Fruit fly (Drosophila melanogaster): Measurements from ENCODE around the gene CG44774.

Gene CG44774

DNA sequence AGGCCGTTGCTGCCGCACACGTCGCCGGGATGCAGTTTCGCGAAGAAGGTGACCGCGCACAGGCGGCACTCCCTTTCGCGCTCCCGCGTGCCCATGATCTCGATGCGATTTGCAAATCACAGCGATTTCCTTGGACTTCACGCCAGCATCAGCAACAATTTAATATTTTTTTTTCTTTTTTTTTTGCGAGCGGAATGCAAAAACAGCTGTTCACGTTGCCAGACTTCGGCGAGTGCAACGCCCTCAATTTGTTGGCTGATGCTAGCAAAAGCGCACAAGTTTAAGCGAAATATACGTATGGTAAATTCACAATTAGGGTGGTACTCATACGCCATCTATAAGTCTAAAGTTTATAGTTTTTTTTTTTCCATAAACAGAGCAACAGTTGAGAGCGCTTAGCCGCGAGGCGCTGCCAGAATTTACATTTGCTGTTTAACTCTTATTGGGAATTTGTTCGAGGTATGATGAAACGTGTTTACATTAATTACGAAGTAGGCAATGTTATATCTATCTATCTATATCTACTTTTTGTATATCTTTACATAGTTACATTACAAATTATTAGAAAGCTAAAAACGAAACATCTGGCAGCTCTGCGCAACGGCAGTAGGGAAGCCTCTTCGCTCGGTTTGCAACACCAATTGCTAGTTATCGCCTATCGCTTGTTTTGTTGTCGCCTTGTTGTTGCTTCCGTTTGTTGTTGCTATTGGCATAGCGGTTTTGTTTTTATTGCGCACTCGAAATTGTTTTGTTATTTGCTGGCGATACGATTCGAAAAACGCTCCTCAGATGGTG lies 19.5 kb downstream of the CG44774 start, which contains the start of the genes CG4041 and Hgsnat (continued):
- TF ChIP-seq CG10543 (GFP tag; optimal IDR thresholded peaks at IDR 0.05) = no peak
- no peak for TF ChIP-seq CG3847 (GFP tag; IDR thresholded peaks at IDR 0.05)
- TF ChIP-seq Dek (tag; optimal IDR thresholded peaks at IDR 0.05) = no peak
- TF ChIP-seq Mad (GFP tag; optimal IDR thresholded peaks at IDR 0.05) = no peak
- no peak for TF ChIP-seq cg (GFP tag; optimal IDR thresholded peaks at IDR 0.05)
- no peak for TF ChIP-seq wek (GFP tag; optimal IDR thresholded peaks at IDR 0.05)
- TF ChIP-seq ind (GFP tag; optimal IDR thresholded peaks at IDR 0.05) = no peak
- TF ChIP-seq Aef1 (GFP tag; IDR thresholded peaks at IDR 0.05) = peak; percentile 72
- TF ChIP-seq peb (GFP tag; IDR thresholded peaks at IDR 0.05) = no peak
- TF ChIP-seq E2f1 (GFP tag; IDR thresholded peaks at IDR 0.05) = no peak
- TF ChIP-seq Meics (GFP tag; optimal IDR thresholded peaks at IDR 0.05) = peak; percentile 11
- no peak for TF ChIP-seq croc (GFP tag; conservative IDR thresholded peaks at IDR 0.05)
- TF ChIP-seq CG18619 (GFP tag; optimal IDR thresholded peaks at IDR 0.05) = no peak
- no peak for TF ChIP-seq CG13424 (tag; optimal IDR thresholded peaks at IDR 0.05)
- no peak for TF ChIP-seq CG32767 (GFP tag; IDR thresholded peaks at IDR 0.05)
- no peak for TF ChIP-seq HLHmδ (GFP tag; optimal IDR thresholded peaks at IDR 0.05)
- TF ChIP-seq HLH54F (GFP tag; optimal IDR thresholded peaks at IDR 0.05) = peak; percentile 32
- no peak for TF ChIP-seq bcd (GFP tag; optimal IDR thresholded peaks at IDR 0.05)
- peak; percentile 60 for TF ChIP-seq CG17359 (tag; optimal IDR thresholded peaks at IDR 0.05)
- no peak for TF ChIP-seq Lim3 (GFP tag; IDR thresholded peaks at IDR 0.05)
- peak; percentile 13 for TF ChIP-seq Bdp1 (GFP tag; optimal IDR thresholded peaks at IDR 0.05)
- TF ChIP-seq abd-A (tag; optimal IDR thresholded peaks at IDR 0.05) = no peak
- TF ChIP-seq CG7745 (tag; optimal IDR thresholded peaks at IDR 0.05) = no peak
- TF ChIP-seq Sox102F (GFP tag; optimal IDR thresholded peaks at IDR 0.05) = peak; percentile 13
- TF ChIP-seq az2 (GFP tag; optimal IDR thresholded peaks at IDR 0.05) = no peak
- no peak for TF ChIP-seq crol (GFP tag; IDR thresholded peaks at IDR 0.05)
- no peak for TF ChIP-seq CG8388 (GFP tag; optimal IDR thresholded peaks at IDR 0.05)
- 0 out of 4 replicates have a peak, but pooled peaks have one; percentile 13 for TF ChIP-seq chinmo (GFP tag; IDR thresholded peaks at IDR 0.05; ENCODE audit: partially characterized antibody)
- no peak for TF ChIP-seq MTF-1 (GFP tag; optimal IDR thresholded peaks at IDR 0.05; ENCODE audit: borderline replicate concordance)
- TF ChIP-seq tll (GFP tag; optimal IDR thresholded peaks at IDR 0.05) = no peak
- TF ChIP-seq H2.0 (GFP tag; IDR thresholded peaks at IDR 0.05) = no peak
- TF ChIP-seq CG42726 (GFP tag; IDR thresholded peaks at IDR 0.05; ENCODE audit: partially characterized antibody) = no peak
- no peak for TF ChIP-seq cato (GFP tag; optimal IDR thresholded peaks at IDR 0.05; ENCODE audit: borderline replicate concordance)
- no peak for TF ChIP-seq CG6765 (GFP tag; optimal IDR thresholded peaks at IDR 0.05)
- TF ChIP-seq CG34422 (GFP tag; IDR thresholded peaks at IDR 0.05) = no peak
- TF ChIP-seq sisA (GFP tag; IDR thresholded peaks at IDR 0.05) = peak; percentile 19; the same call in 1 of the 2 replicates
- TF ChIP-seq Ssrp (tag; optimal IDR thresholded peaks at IDR 0.05) = no peak
- TF ChIP-seq onecut (GFP tag; IDR thresholded peaks at IDR 0.05) = no peak
- peak; percentile 87 for TF ChIP-seq CTCF (GFP tag; optimal IDR thresholded peaks at IDR 0.05)
- no peak for TF ChIP-seq Dll (GFP tag; IDR thresholded peaks at IDR 0.05; ENCODE audit: partially characterized antibody)
- TF ChIP-seq aop (GFP tag; IDR thresholded peaks at IDR 0.05) = no peak
- no peak for TF ChIP-seq HmgZ (tag; optimal IDR thresholded peaks at IDR 0.05)
- no peak for TF ChIP-seq vvl (GFP tag; IDR thresholded peaks at IDR 0.05)
- peak; percentile 30 for TF ChIP-seq gem (tag; optimal IDR thresholded peaks at IDR 0.05)
- TF ChIP-seq CG18011 (GFP tag; optimal IDR thresholded peaks at IDR 0.05) = no peak
- no peak for TF ChIP-seq shn (GFP tag; optimal IDR thresholded peaks at IDR 0.05)
- TF ChIP-seq Optix (GFP tag; IDR thresholded peaks at IDR 0.05) = no peak
- TF ChIP-seq Ets65A (GFP tag) = peak; percentile 81
- peak; percentile 46 for TF ChIP-seq CG12659 (GFP tag; optimal IDR thresholded peaks at IDR 0.05)
- no peak for TF ChIP-seq pfk (GFP tag; optimal IDR thresholded peaks at IDR 0.05)
